Fruit fly (Drosophila melanogaster): Measurements from ENCODE around the gene Rev1.

The Rev1 gene

dm6 chr3L:622357-622834 lies 31.8 kb upstream of the Rev1 start (continued):
- TF ChIP-seq mld (GFP tag; IDR thresholded peaks at IDR 0.05; ENCODE audit: partially characterized antibody) = no peak
- TF ChIP-seq CG1024 (GFP tag; IDR thresholded peaks at IDR 0.05) = no peak
- peak; percentile 50 for TF ChIP-seq CG2875 (GFP tag; optimal IDR thresholded peaks at IDR 0.05)
- peak; percentile 59 for TF ChIP-seq CG8924 (tag; optimal IDR thresholded peaks at IDR 0.05)
- TF ChIP-seq CG30431 (GFP tag; optimal IDR thresholded peaks at IDR 0.05) = peak; percentile 51
- TF ChIP-seq CG15269 (tag; optimal IDR thresholded peaks at IDR 0.05) = no peak
- peak; percentile 71 for TF ChIP-seq D19A (tag; optimal IDR thresholded peaks at IDR 0.05)
- TF ChIP-seq lbe (GFP tag; optimal IDR thresholded peaks at IDR 0.05) = peak; percentile 15
- TF ChIP-seq Awh (GFP tag; IDR thresholded peaks at IDR 0.05) = peak; percentile 55; the same call in 1 of the 2 replicates
- TF ChIP-seq CG34224 (GFP tag; IDR thresholded peaks at IDR 0.05; ENCODE audit: partially characterized antibody) = no peak
- TF ChIP-seq gem (tag; optimal IDR thresholded peaks at IDR 0.05) = peak; percentile 82
- TF ChIP-seq Vsx1 (GFP tag; optimal IDR thresholded peaks at IDR 0.05) = peak; percentile 6
- TF ChIP-seq CG7745 (tag; optimal IDR thresholded peaks at IDR 0.05) = peak; percentile 33
- TF ChIP-seq crol (GFP tag; IDR thresholded peaks at IDR 0.05) = peak; percentile 97
- TF ChIP-seq wek (GFP tag; optimal IDR thresholded peaks at IDR 0.05) = no peak
- peak; percentile 52 for TF ChIP-seq CG30403 (GFP tag; optimal IDR thresholded peaks at IDR 0.05)
- peak; percentile 44 for TF ChIP-seq Oli (tag; optimal IDR thresholded peaks at IDR 0.05)
- no peak for TF ChIP-seq slou (GFP tag; optimal IDR thresholded peaks at IDR 0.05)
- TF ChIP-seq CG4360 (GFP tag; IDR thresholded peaks at IDR 0.05) = peak; percentile 29; the same call in 1 of the 2 replicates
- TF ChIP-seq CG31441 (GFP tag; IDR thresholded peaks at IDR 0.05) = peak; percentile 75
- TF ChIP-seq repo (GFP tag; optimal IDR thresholded peaks at IDR 0.05) = no peak
- peak; percentile 22 for TF ChIP-seq Asciz (GFP tag; optimal IDR thresholded peaks at IDR 0.05)
- TF ChIP-seq CG14014 (GFP tag; IDR thresholded peaks at IDR 0.05) = no peak
- TF ChIP-seq lilli (GFP tag; optimal IDR thresholded peaks at IDR 0.05) = peak; percentile 24
- no peak for TF ChIP-seq trh (GFP tag; optimal IDR thresholded peaks at IDR 0.05)
- peak; percentile 4 for TF ChIP-seq CG1603 (tag; optimal IDR thresholded peaks at IDR 0.05)
- TF ChIP-seq CG15696 (tag; optimal IDR thresholded peaks at IDR 0.05) = peak; percentile 82
- no peak for TF ChIP-seq D19B (GFP tag; optimal IDR thresholded peaks at IDR 0.05)
- TF ChIP-seq CG8388 (GFP tag; optimal IDR thresholded peaks at IDR 0.05) = peak; percentile 71
- TF ChIP-seq CG18262 (tag; optimal IDR thresholded peaks at IDR 0.05) = peak; percentile 89
- TF ChIP-seq CG16779 (GFP tag; IDR thresholded peaks at IDR 0.05) = no peak
- no peak for TF ChIP-seq HHEX (GFP tag; optimal IDR thresholded peaks at IDR 0.05)
- peak; percentile 41 for TF ChIP-seq stwl (tag; optimal IDR thresholded peaks at IDR 0.05)
- TF ChIP-seq CG1602 (GFP tag; optimal IDR thresholded peaks at IDR 0.05) = peak; percentile 49
- no peak for TF ChIP-seq ci (GFP tag; IDR thresholded peaks at IDR 0.05)
- no peak for TF ChIP-seq sob (GFP tag; IDR thresholded peaks at IDR 0.05)
- TF ChIP-seq zfh2 (GFP tag; optimal IDR thresholded peaks at IDR 0.05) = no peak
- TF ChIP-seq grau (tag; optimal IDR thresholded peaks at IDR 0.05) = peak; percentile 58
- peak in 1 of 3 experiments; percentile 93 for TF ChIP-seq lola (GFP tag; optimal IDR thresholded peaks at IDR 0.05)
- no peak for TF ChIP-seq lov (optimal IDR thresholded peaks at IDR 0.05)
- TF ChIP-seq lov (GFP tag; IDR thresholded peaks at IDR 0.05) = 0 out of 3 replicates have a peak, but pooled peaks have one; percentile 55
- TF ChIP-seq chif (GFP tag; optimal IDR thresholded peaks at IDR 0.05) = peak; percentile 19 to 65
- peak; percentile 7; the same call in 1 of the 2 replicates for TF ChIP-seq CG9215 (GFP tag; IDR thresholded peaks at IDR 0.05)
- peak; percentile 51 for TF ChIP-seq CG6689 (GFP tag; IDR thresholded peaks at IDR 0.05)
- no peak for TF ChIP-seq Eip74EF (GFP tag; optimal IDR thresholded peaks at IDR 0.05)
- no peak for TF ChIP-seq klu (GFP tag; IDR thresholded peaks at IDR 0.05)
- no peak for TF ChIP-seq D (optimal IDR thresholded peaks at IDR 0.05)
- peak; percentile 69 for TF ChIP-seq D (GFP tag; optimal IDR thresholded peaks at IDR 0.05)
- peak; percentile 38 for TF ChIP-seq tin (GFP tag; optimal IDR thresholded peaks at IDR 0.05)
- TF ChIP-seq PHDP (tag; optimal IDR thresholded peaks at IDR 0.05) = peak; percentile 13
